Worm (Caenorhabditis elegans): ENCODE data around the gene cept-2.

DNA sequence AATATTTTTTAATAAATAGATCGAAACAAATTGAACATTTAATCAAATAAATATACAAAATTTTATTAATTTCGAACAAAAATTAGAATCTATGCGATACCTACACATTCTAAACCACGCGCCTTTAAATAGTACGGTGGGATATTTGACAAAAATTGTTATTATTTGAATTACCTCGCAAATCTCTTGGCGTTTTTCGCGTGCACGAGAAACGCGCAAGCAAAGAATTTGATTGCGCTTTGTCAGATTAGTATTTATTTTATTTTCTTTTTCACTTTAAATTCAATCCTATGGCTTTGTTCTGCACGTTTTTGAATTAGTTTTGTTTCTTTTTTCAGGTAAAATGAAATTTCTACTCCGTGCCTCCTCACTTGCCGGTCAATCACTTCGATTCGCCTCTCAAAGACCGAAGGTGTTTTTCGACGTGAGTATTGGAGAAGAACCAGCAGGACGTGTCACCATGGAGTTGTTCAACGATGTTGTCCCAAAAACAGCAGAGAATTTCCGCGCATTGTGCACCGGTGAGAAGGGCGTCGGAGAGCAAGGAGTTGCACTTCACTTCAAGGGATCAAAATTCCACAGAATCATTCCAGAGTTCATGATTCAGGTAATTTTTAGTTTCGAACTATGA, 8.3 kb downstream of the cept-2 start, which contains the start of gene cyn-1:
- no peak for TF ChIP-seq F52B5.7 (tag; optimal IDR thresholded peaks at IDR 0.05)
- no peak for TF ChIP-seq ceh-40 (GFP tag; IDR thresholded peaks at IDR 0.05)
- TF ChIP-seq snpc-4 (GFP tag; optimal IDR thresholded peaks at IDR 0.05) = no peak
- TF ChIP-seq snpc-4 (tag; optimal IDR thresholded peaks at IDR 0.05) = peak; percentile 42 to 75 (median 59)
- no peak for TF ChIP-seq nfya-1 (tag; optimal IDR thresholded peaks at IDR 0.05; ENCODE audit: borderline replicate concordance, insufficient read depth)
- no peak for TF ChIP-seq F37B4.10 (GFP tag; IDR thresholded peaks at IDR 0.05)
- TF ChIP-seq Y53G8AR.9 (GFP tag; conservative IDR thresholded peaks at IDR 0.05) = peak; percentile 91
- TF ChIP-seq xnd-1 (tag; optimal IDR thresholded peaks at IDR 0.05) = peak; percentile 45
- TF ChIP-seq ceh-58 (GFP tag; IDR thresholded peaks at IDR 0.05) = no peak
- TF ChIP-seq Y53F4B.3 (GFP tag; IDR thresholded peaks at IDR 0.05) = no peak
- TF ChIP-seq B0035.1 (tag; optimal IDR thresholded peaks at IDR 0.05) = peak; percentile 12
- TF ChIP-seq bed-1 (GFP tag; IDR thresholded peaks at IDR 0.05) = no peak
- no peak for TF ChIP-seq lag-1 (GFP tag; IDR thresholded peaks at IDR 0.05)
